Fruit fly (Drosophila melanogaster) whole organism: Measurements from ENCODE around the gene Nubp2.

ENCODE experiments used
- CG8478 ChIP-seq: fragments of >200 bp; optimal IDR thresholded peaks from 2 replicates; lab custom pipeline; 2018; ENCODE audit warnings: inconsistent platforms
- Dll ChIP-seq: fragments of >200 bp; optimal IDR thresholded peaks from 2 replicates; lab custom pipeline; 2017
- EcR ChIP-seq, 2 experiments: fragments of >200 bp; optimal IDR thresholded peaks; 2 replicates each; lab custom pipeline; 2017; ENCODE audit warnings: missing biosample characterization in 2 of 2, missing genetic modification characterization in 2 of 2, missing genetic modification reagents in 2 of 2
- pan ChIP-seq: fragments of >200 bp; optimal IDR thresholded peaks from 2 replicates; lab custom pipeline; 2017
- psq ChIP-seq: fragments of >200 bp; optimal IDR thresholded peaks from 2 replicates; lab custom pipeline; 2017

DNA sequence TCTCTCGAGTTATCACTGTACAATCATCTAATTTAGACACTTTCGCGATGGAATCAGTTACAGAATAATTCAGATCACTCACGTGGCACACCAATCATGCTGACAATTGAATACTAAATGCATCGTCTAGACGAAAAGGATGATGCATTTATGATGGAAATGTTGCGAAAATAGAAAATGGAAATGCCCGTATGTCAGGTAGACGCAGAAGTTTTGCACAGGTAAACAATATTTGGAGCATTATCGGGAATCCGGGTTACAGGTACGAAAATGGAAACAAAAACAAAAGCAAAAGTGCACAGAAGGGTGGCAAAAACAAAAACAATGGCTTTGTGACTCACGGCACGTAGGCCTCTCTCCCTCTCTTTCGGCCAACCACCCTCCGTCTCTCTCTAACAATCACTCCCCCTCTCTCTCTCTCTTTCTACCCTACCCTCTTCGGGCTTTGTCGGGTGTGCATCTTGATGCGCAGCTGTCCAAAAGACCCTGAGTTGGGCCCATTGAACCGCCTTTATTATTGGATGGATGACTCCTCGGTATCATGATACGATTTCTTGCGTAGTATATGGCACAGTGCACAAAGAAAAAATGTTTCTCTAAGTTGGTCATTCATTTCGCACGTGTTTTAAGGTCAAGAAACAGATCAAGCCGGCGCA is 9.1 kb upstream of the Nubp2 start:
- TF ChIP-seq psq (lab: Kevin White, UChicago): no peak
- no peak for TF ChIP-seq pan
- TF ChIP-seq EcR (GFP tag; optimal IDR thresholded peaks at IDR 0.05; lab: Kevin White, UChicago): peak; percentile 60 to 78
- TF ChIP-seq Dll: no peak
- TF ChIP-seq CG8478 (lab: Kevin White, UChicago): no peak
